Worm (Caenorhabditis elegans) whole organism, L2 larva: ENCODE measurements around the gene VF13D12L.3.

ENCODE experiments used
- C34F6.9 ChIP-seq: fragments of 150-350 bp; optimal IDR thresholded peaks from 2 replicates; lab custom pipeline; 2014; ENCODE audit warnings: missing biosample characterization, missing genetic modification characterization
- F13H6.1 ChIP-seq: sonication (generic microtip); optimal IDR thresholded peaks from 2 replicates; lab custom pipeline; 2016; ENCODE audit warnings: missing genetic modification characterization, missing compliant biosample characterization
- R02D3.7 ChIP-seq: fragments of 150-350 bp; optimal IDR thresholded peaks from 2 replicates; lab custom pipeline; 2014; ENCODE audit warnings: missing biosample characterization, missing genetic modification characterization
- Y55F3AM.14 ChIP-seq: fragments of 200-800 bp; sonication (Bioruptor generic); optimal IDR thresholded peaks from 2 replicates; lab custom pipeline; 2018; ENCODE audit warnings: mild to moderate bottlenecking, missing genetic modification characterization, missing compliant biosample characterization
- ZK546.5 ChIP-seq: sonication (generic microtip); optimal IDR thresholded peaks from 2 replicates; lab custom pipeline; 2017; ENCODE audit warnings: missing biosample characterization, missing genetic modification characterization
- alr-1 ChIP-seq: fragments of 150-350 bp; optimal IDR thresholded peaks from 2 replicates; lab custom pipeline; 2014; ENCODE audit warnings: missing biosample characterization, missing genetic modification characterization
- aly-2 ChIP-seq: fragments of 150-350 bp; optimal IDR thresholded peaks from 2 replicates; lab custom pipeline; 2014; ENCODE audit warnings: missing biosample characterization, missing genetic modification characterization
- ama-1 ChIP-seq: fragments of 150-350 bp; optimal IDR thresholded peaks from 2 replicates; lab custom pipeline; 2018; ENCODE audit warnings: inconsistent platforms
- blmp-1 ChIP-seq: sonication (generic microtip); optimal IDR thresholded peaks from 2 replicates; lab custom pipeline; 2017; ENCODE audit warnings: missing genetic modification characterization, mild to moderate bottlenecking, missing compliant biosample characterization, antibody characterized with exemption, moderate library complexity; ENCODE audit not compliant: insufficient read depth
- ceh-16 ChIP-seq: fragments of 150-350 bp; optimal IDR thresholded peaks from 2 replicates; lab custom pipeline; 2014; ENCODE audit warnings: missing biosample characterization, missing genetic modification characterization
- ceh-82 ChIP-seq: fragments of 150-350 bp; optimal IDR thresholded peaks from 2 replicates; lab custom pipeline; 2014; ENCODE audit warnings: missing biosample characterization, missing genetic modification characterization
- crh-2 ChIP-seq: sonication (generic microtip); optimal IDR thresholded peaks from 2 replicates; lab custom pipeline; 2017; ENCODE audit warnings: missing biosample characterization, missing genetic modification characterization
- dmd-4 ChIP-seq: sonication (generic microtip); optimal IDR thresholded peaks from 2 replicates; lab custom pipeline; 2017; ENCODE audit warnings: missing biosample characterization, missing genetic modification characterization
- egl-27 ChIP-seq: sonication (generic microtip); optimal IDR thresholded peaks from 3 replicates; lab custom pipeline; 2017; ENCODE audit warnings: missing biosample characterization, missing genetic modification reagents, missing genetic modification characterization
- elt-3 ChIP-seq: sonication (generic microtip); optimal IDR thresholded peaks from 2 replicates; lab custom pipeline; 2017; ENCODE audit warnings: missing biosample characterization, missing genetic modification characterization
- fos-1 ChIP-seq: fragments of 150-350 bp; optimal IDR thresholded peaks from 2 replicates; lab custom pipeline; 2014; ENCODE audit warnings: missing biosample characterization, missing genetic modification characterization
- gmeb-1 ChIP-seq: fragments of 150-350 bp; optimal IDR thresholded peaks from 2 replicates; lab custom pipeline; 2014; ENCODE audit warnings: missing biosample characterization, missing genetic modification characterization
- lin-11 ChIP-seq: fragments of 150-350 bp; sonication (generic microtip); optimal IDR thresholded peaks from 2 replicates; lab custom pipeline; 2014; ENCODE audit warnings: missing biosample characterization, missing genetic modification characterization, inconsistent platforms, mixed read lengths
- lin-13 ChIP-seq: fragments of 150-350 bp; optimal IDR thresholded peaks from 2 replicates; lab custom pipeline; 2014; ENCODE audit warnings: missing biosample characterization, missing genetic modification reagents, missing genetic modification characterization
- lsy-2 ChIP-seq, 2 experiments: fragments of 150-350 bp in 1 of 2; sonication (generic microtip) in 1 of 2; optimal IDR thresholded peaks; 2 replicates each; lab custom pipeline; 2014 to 2017; ENCODE audit warnings: missing biosample characterization in 2 of 2, missing genetic modification characterization in 2 of 2
- mab-5 ChIP-seq: fragments of 150-350 bp; optimal IDR thresholded peaks from 2 replicates; lab custom pipeline; 2014; ENCODE audit warnings: missing biosample characterization, missing genetic modification characterization
- mbf-1 ChIP-seq: sonication (generic microtip); optimal IDR thresholded peaks from 2 replicates; lab custom pipeline; 2017; ENCODE audit warnings: missing biosample characterization, missing genetic modification characterization
- mdl-1 ChIP-seq, 2 experiments: fragments of 150-350 bp in 1 of 2; sonication (generic microtip) in 1 of 2; optimal IDR thresholded peaks; 2 replicates each; lab custom pipeline; 2017; ENCODE audit warnings: missing biosample characterization in 2 of 2, missing genetic modification characterization in 2 of 2
- nhr-11 ChIP-seq: fragments of 150-350 bp; optimal IDR thresholded peaks from 2 replicates; lab custom pipeline; 2014; ENCODE audit warnings: missing biosample characterization, missing genetic modification characterization
- nhr-12 ChIP-seq: fragments of 150-350 bp; optimal IDR thresholded peaks from 2 replicates; lab custom pipeline; 2014; ENCODE audit warnings: missing biosample characterization, missing genetic modification characterization
- nhr-129 ChIP-seq: fragments of 150-350 bp; optimal IDR thresholded peaks from 2 replicates; lab custom pipeline; 2014; ENCODE audit warnings: missing biosample characterization, missing genetic modification characterization
- nhr-21 ChIP-seq: fragments of 150-350 bp; optimal IDR thresholded peaks from 2 replicates; lab custom pipeline; 2014; ENCODE audit warnings: missing biosample characterization, missing genetic modification characterization
- nhr-23 ChIP-seq: fragments of 150-350 bp; optimal IDR thresholded peaks from 2 replicates; lab custom pipeline; 2014; ENCODE audit warnings: missing biosample characterization, missing genetic modification reagents, missing genetic modification characterization
- nhr-237 ChIP-seq: fragments of 150-350 bp; optimal IDR thresholded peaks from 2 replicates; lab custom pipeline; 2014; ENCODE audit warnings: missing biosample characterization, missing genetic modification characterization
- nhr-25 ChIP-seq: fragments of 150-350 bp; sonication (generic microtip); optimal IDR thresholded peaks from 3 replicates; lab custom pipeline; 2014; ENCODE audit warnings: missing biosample characterization, missing genetic modification characterization
- nhr-6 ChIP-seq: fragments of 150-350 bp; optimal IDR thresholded peaks from 2 replicates; lab custom pipeline; 2014; ENCODE audit warnings: missing biosample characterization, missing genetic modification characterization
- peb-1 ChIP-seq: fragments of 150-350 bp; optimal IDR thresholded peaks from 2 replicates; lab custom pipeline; 2014; ENCODE audit warnings: missing biosample characterization, missing genetic modification characterization
- sem-4 ChIP-seq: fragments of 150-350 bp; optimal IDR thresholded peaks from 2 replicates; lab custom pipeline; 2014; ENCODE audit warnings: missing biosample characterization, missing genetic modification reagents, missing genetic modification characterization
- skn-1 ChIP-seq: sonication (generic microtip); optimal IDR thresholded peaks from 2 replicates; lab custom pipeline; 2017; ENCODE audit warnings: missing biosample characterization, missing genetic modification characterization
- sma-3 ChIP-seq: sonication (generic microtip); optimal IDR thresholded peaks from 2 replicates; lab custom pipeline; 2016; ENCODE audit warnings: missing genetic modification reagents, missing genetic modification characterization, missing compliant biosample characterization
- sma-9 ChIP-seq, 2 experiments: fragments of 150-350 bp in 1 of 2; sonication (generic microtip) in 1 of 2; optimal IDR thresholded peaks; 2 replicates each; lab custom pipeline; 2014 to 2016; ENCODE audit warnings: missing genetic modification characterization in 2 of 2, mild to moderate bottlenecking in 1 of 2, missing biosample characterization in 1 of 2, missing compliant biosample characterization in 1 of 2, missing genetic modification reagents in 1 of 2, moderate library complexity in 1 of 2
- snpc-4 ChIP-seq: fragments of 150-350 bp; optimal IDR thresholded peaks from 2 replicates; lab custom pipeline; 2014; ENCODE audit warnings: missing biosample characterization, missing genetic modification characterization
- unc-39 ChIP-seq: fragments of 150-350 bp; optimal IDR thresholded peaks from 2 replicates; lab custom pipeline; 2014; ENCODE audit warnings: missing biosample characterization, missing genetic modification characterization
- unc-55 ChIP-seq: fragments of 150-350 bp; sonication (generic microtip); optimal IDR thresholded peaks from 3 replicates; lab custom pipeline; 2014; ENCODE audit warnings: missing biosample characterization, missing genetic modification reagents, missing genetic modification characterization
- ztf-1 ChIP-seq: fragments of 200-800 bp; sonication (Bioruptor generic); conservative IDR thresholded peaks from 2 replicates; pipeline ENCODE4 v1.3.6; 2022; ENCODE audit warnings: missing genetic modification characterization, missing compliant biosample characterization
- ztf-11 ChIP-seq: sonication (generic microtip); optimal IDR thresholded peaks from 2 replicates; lab custom pipeline; 2017; ENCODE audit warnings: missing biosample characterization, missing genetic modification characterization
- ztf-4 ChIP-seq: fragments of 150-350 bp; optimal IDR thresholded peaks from 2 replicates; lab custom pipeline; 2014; ENCODE audit warnings: missing biosample characterization, missing genetic modification characterization

The VF13D12L.3 gene

DNA sequence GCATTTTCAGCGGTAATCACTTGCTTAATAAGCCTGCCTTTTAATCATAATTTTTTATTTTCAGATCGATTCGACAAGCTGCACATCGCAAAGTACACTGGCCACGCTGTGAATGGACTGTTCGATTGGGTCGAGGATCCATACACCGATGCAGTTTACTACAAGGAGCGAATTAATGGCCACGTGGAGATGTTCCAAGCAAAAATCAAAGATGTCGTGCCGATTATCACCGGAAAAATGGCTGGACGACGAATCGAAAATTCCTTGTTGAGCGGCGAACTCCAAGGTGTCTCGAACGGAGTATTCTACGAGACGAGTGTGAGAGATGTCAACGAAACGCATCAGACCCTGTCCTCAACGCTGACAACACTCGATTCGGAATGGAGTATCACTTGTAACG is 21.6 kb downstream of the VF13D12L.3 start:
- TF ChIP-seq peb-1 (tag; lab: Kevin White, UChicago): no peak
- TF ChIP-seq R02D3.7 (tag; lab: Kevin White, UChicago): no peak
- no peak for TF ChIP-seq lin-11 (tag; lab: Kevin White, UChicago)
- TF ChIP-seq nhr-6 (tag; lab: Kevin White, UChicago): no peak
- TF ChIP-seq sma-9 (GFP tag; optimal IDR thresholded peaks at IDR 0.05; lab: Kevin White, UChicago): no peak
- TF ChIP-seq sma-9 (tag; optimal IDR thresholded peaks at IDR 0.05; lab: Kevin White, UChicago): no peak
- TF ChIP-seq ztf-11 (tag; lab: Kevin White, UChicago): no peak
- no peak for TF ChIP-seq blmp-1
- no peak for TF ChIP-seq sem-4 (tag; lab: Kevin White, UChicago)
- no peak for TF ChIP-seq nhr-237
- no peak for TF ChIP-seq egl-27
- no peak for TF ChIP-seq nhr-129 (tag; lab: Kevin White, UChicago)
- no peak for TF ChIP-seq F13H6.1 (tag; lab: Kevin White, UChicago)
- TF ChIP-seq aly-2: no peak

DNA sequence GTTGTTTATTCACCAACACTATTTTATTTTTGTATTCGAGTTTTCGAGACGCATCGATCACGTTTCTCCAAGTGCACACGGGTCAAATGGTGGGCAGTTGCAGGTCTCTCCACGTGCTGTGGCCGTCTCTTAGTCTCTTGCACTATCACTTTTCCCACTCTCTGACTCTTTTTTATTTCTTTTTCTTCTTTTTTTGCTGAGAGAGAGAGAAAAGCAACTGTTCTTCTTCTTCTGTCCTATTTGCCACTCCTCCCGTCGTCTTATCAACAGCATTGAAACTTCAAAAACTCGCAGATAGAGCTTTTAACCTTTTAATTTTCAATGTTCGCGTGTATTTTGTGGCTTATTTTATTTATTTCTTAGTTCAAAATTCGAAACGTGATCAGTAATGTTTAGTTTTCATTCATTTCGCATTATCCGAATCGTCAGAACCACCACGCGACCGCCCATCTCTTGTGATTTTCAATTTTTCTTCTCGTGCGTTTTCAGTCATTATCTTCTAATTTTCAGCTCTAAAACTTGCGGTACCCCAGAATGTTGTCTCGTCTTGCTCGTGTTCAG is 22.8 kb downstream of the VF13D12L.3 start, which contains the start of gene alh-8:
alh-8 (plus strand) TSS at position 511 of the 561 bp plus-strand sequence.
- peak; percentile 52 for TF ChIP-seq egl-27
- TF ChIP-seq lsy-2 (tag; optimal IDR thresholded peaks at IDR 0.05; lab: Kevin White, UChicago): peak in 1 of 2 experiments; percentile 63
- peak; percentile 8 for TF ChIP-seq nhr-25
- peak; percentile 16 for TF ChIP-seq nhr-21 (tag; lab: Kevin White, UChicago)
- no peak for TF ChIP-seq unc-55
- TF ChIP-seq mdl-1 (tag; optimal IDR thresholded peaks at IDR 0.05; lab: Kevin White, UChicago): peak; percentile 91
- no peak for TF ChIP-seq aly-2
- peak; percentile 85 for TF ChIP-seq sma-9 (GFP tag; optimal IDR thresholded peaks at IDR 0.05; lab: Kevin White, UChicago)
- TF ChIP-seq sma-9 (tag; optimal IDR thresholded peaks at IDR 0.05; lab: Kevin White, UChicago): no peak
- peak; percentile 66 for TF ChIP-seq crh-2 (tag; lab: Kevin White, UChicago)
- no peak for TF ChIP-seq lin-11 (tag; lab: Kevin White, UChicago)
- TF ChIP-seq gmeb-1 (tag; lab: Kevin White, UChicago): peak; percentile 44
- peak; percentile 20 for TF ChIP-seq Y55F3AM.14 (GFP tag; lab: Kevin White, UChicago)
- peak; percentile 73 for TF ChIP-seq F13H6.1 (tag; lab: Kevin White, UChicago)
- TF ChIP-seq nhr-23: no peak
- no peak for TF ChIP-seq blmp-1
- peak; percentile 69 for TF ChIP-seq nhr-129 (tag; lab: Kevin White, UChicago)
- no peak for TF ChIP-seq elt-3 (tag; lab: Kevin White, UChicago)
- TF ChIP-seq unc-39 (tag; lab: Kevin White, UChicago): no peak
- peak; percentile 7 for TF ChIP-seq ztf-4
- peak; percentile 57 for TF ChIP-seq fos-1 (tag; lab: Kevin White, UChicago)
- peak; percentile 33 for TF ChIP-seq sma-3
- no peak for TF ChIP-seq dmd-4 (tag; lab: Kevin White, UChicago)
- no peak for TF ChIP-seq nhr-11 (tag; lab: Kevin White, UChicago)
- no peak for TF ChIP-seq mbf-1 (tag; lab: Kevin White, UChicago)
- no peak for TF ChIP-seq mab-5
- TF ChIP-seq C34F6.9: peak; percentile 59
- no peak for TF ChIP-seq skn-1
- no peak for TF ChIP-seq ceh-82 (tag; lab: Kevin White, UChicago)

DNA sequence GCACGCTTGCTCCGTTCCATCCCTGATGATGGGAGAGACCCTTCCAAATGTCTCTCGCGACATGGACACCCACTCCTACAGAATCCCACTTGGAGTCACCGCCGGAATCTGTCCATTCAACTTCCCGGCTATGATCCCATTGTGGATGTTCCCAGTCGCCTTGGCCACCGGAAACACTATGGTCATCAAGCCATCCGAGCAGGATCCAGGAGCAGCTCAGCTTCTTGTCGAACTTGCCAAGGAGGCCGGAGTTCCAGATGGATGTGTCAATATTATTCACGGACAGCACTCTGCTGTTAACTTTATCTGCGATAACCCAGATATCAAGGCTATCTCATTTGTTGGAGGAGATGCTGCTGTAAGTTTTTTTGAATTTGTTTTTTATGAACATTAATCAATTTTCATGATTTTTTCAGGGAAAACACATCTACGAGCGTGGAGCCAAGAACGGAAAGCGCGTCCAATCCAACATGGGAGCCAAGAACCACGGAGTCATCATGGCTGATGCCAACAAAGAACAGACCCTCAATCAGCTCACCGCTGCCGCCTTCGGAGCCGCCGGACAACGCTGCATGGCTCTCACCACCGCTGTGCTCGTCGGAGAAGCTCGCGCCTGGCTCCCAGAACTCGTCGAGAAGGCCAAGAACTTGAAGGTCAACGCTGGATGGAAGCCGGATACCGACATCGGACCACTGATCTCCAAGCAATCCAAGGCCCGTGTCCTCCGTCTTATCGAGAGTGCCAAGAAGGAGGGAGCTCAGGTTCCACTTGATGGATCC is 24.1 kb downstream of the VF13D12L.3 start:
- no peak for TF ChIP-seq ztf-11 (tag; lab: Kevin White, UChicago)
- TF ChIP-seq ama-1 (lab: Kevin White, UChicago): peak; percentile 23

DNA sequence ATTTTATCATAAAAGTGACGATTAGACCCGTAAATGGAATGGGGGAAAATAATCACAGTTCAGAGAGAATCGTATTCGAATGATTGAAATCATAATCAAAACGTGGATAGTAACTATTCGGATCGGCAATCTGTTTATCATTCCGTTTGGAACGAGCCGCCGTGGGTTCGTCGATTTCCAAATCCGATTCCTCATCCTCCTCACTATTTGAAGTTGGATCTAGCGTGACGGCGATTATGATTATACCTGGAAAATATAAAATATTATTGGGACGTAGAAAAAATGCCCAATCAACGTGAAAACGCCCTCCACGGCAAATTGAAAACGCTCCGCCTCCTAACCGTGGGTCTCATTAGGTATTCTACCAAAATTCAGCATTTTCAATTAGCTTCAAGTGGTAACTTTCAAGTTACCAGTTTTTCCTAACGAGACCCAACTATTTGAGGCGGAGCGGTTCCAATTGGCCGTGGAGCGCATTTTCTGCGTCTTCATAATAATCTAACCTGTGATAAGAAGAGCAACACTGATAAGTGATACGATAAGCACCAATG is 25.4 kb downstream of the VF13D12L.3 start:
- TF ChIP-seq egl-27 (no peak), ceh-16 (tag; lab: Kevin White, UChicago) (no peak), ZK546.5 (tag; lab: Kevin White, UChicago) (no peak), lsy-2 (tag; optimal IDR thresholded peaks at IDR 0.05; lab: Kevin White, UChicago) (peak in 1 of 2 experiments; percentile 16), gmeb-1 (tag; lab: Kevin White, UChicago) (no peak), ztf-4 (no peak), nhr-129 (tag; lab: Kevin White, UChicago) (peak; percentile 52), sma-3 (peak; percentile 7), crh-2 (tag; lab: Kevin White, UChicago) (peak; percentile 46), nhr-12 (no peak), peb-1 (tag; lab: Kevin White, UChicago) (no peak), nhr-23 (no peak), alr-1 (tag; lab: Kevin White, UChicago) (no peak), lin-13 (GFP tag; lab: Kevin White, UChicago) (peak; percentile 49), mbf-1 (tag; lab: Kevin White, UChicago) (no peak), nhr-237 (no peak), dmd-4 (tag; lab: Kevin White, UChicago) (no peak), F13H6.1 (tag; lab: Kevin White, UChicago) (peak; percentile 26), nhr-21 (tag; lab: Kevin White, UChicago) (peak; percentile 1), snpc-4 (tag; lab: Kevin White, UChicago) (no peak), lin-11 (tag; lab: Kevin White, UChicago) (no peak), ama-1 (lab: Kevin White, UChicago) (no peak), unc-55 (no peak), ztf-1 (no peak), ztf-11 (tag; lab: Kevin White, UChicago) (no peak)
